Worm (Caenorhabditis elegans): ENCODE results near the gene F53F4.18.

DNA sequence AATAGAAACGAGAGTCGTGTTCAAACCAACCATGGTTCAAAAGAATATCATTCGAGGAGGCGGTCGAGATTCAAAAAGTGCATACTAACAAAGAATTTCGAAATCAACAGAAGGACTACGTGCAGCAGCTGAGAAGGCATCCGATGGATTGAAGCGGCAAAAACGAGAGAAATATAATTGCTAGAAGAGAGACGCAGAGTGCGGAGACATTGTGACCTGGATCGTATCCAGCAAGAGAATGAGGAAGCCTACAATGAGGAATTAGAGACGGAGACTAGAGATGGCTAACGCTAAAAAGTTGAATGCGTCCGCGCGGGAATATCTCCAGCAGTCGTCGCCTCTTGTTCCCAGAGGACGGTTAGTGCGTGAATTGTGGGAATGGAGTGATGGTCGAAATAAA lies 19.9 kb downstream of the F53F4.18 start:
- TF ChIP-seq ztf-25 (GFP tag; IDR thresholded peaks at IDR 0.05) = no peak
- no peak for TF ChIP-seq ama-1 (optimal IDR thresholded peaks at IDR 0.05)
- TF ChIP-seq ama-1 (GFP tag; optimal IDR thresholded peaks at IDR 0.05) = no peak
